Fruit fly (Drosophila melanogaster) whole organism, embryonic: ENCODE data around the gene CG5641.

Experiments
- Abd-B ChIP-seq: fragments of 200-800 bp; sonication (Bioruptor generic); optimal IDR thresholded peaks from 2 replicates; lab custom pipeline; 2018; ENCODE audit warnings: missing biosample characterization, mild to moderate bottlenecking, missing genetic modification characterization, moderate library complexity
- BEAF-32 ChIP-seq: fragments of 200-800 bp; sonication (Bioruptor generic); optimal IDR thresholded peaks from 3 replicates; lab custom pipeline; 2017; ENCODE audit warnings: missing biosample characterization, missing genetic modification characterization, mild to moderate bottlenecking, moderate library complexity, missing genetic modification reagents
- CG10321 ChIP-seq: fragments of 200-800 bp; sonication (Bioruptor generic); IDR thresholded peaks from 2 replicates; pipeline ENCODE4 v1.3.6; 2022; ENCODE audit warnings: missing biosample characterization, missing genetic modification characterization
- CG10462 ChIP-seq: fragments of 200-800 bp; sonication (Bioruptor generic); optimal IDR thresholded peaks from 2 replicates; lab custom pipeline; 2016; ENCODE audit warnings: missing biosample characterization, missing genetic modification characterization
- CG10543 ChIP-seq: fragments of 200-800 bp; sonication (Bioruptor generic); optimal IDR thresholded peaks from 3 replicates; lab custom pipeline; 2017; ENCODE audit warnings: missing biosample characterization, mild to moderate bottlenecking, missing genetic modification characterization, moderate library complexity
- CG10565 ChIP-seq: fragments of 200-800 bp; sonication (Bioruptor generic); optimal IDR thresholded peaks from 3 replicates; lab custom pipeline; 2016; ENCODE audit warnings: missing biosample characterization, mild to moderate bottlenecking, missing genetic modification characterization
- CG12299 ChIP-seq: fragments of 200-800 bp; sonication (Bioruptor generic); optimal IDR thresholded peaks from 2 replicates; lab custom pipeline; 2018; ENCODE audit warnings: missing biosample characterization, mild to moderate bottlenecking, missing genetic modification characterization
- CG1233 ChIP-seq: fragments of 200-800 bp; sonication (Bioruptor generic); optimal IDR thresholded peaks from 4 replicates; lab custom pipeline; 2018; ENCODE audit warnings: missing biosample characterization, mild to moderate bottlenecking, missing genetic modification characterization
- CG12659 ChIP-seq: fragments of 200-800 bp; sonication (Bioruptor generic); optimal IDR thresholded peaks from 3 replicates; lab custom pipeline; 2017; ENCODE audit warnings: mild to moderate bottlenecking, missing biosample characterization, missing genetic modification reagents, missing genetic modification characterization
- CG14710 ChIP-seq: fragments of 200-800 bp; sonication (Bioruptor generic); optimal IDR thresholded peaks from 3 replicates; lab custom pipeline; 2019; ENCODE audit warnings: missing biosample characterization, mild to moderate bottlenecking, missing genetic modification characterization, moderate library complexity
- CG14860 ChIP-seq: fragments of 200-800 bp; sonication (Bioruptor generic); IDR thresholded peaks from 3 replicates; pipeline ENCODE4 v1.3.6; 2022; ENCODE audit warnings: missing biosample characterization, missing genetic modification characterization; ENCODE audit not compliant: partially characterized antibody
- CG1602 ChIP-seq: fragments of 200-800 bp; sonication (Bioruptor generic); optimal IDR thresholded peaks from 3 replicates; lab custom pipeline; 2016; ENCODE audit warnings: missing biosample characterization, missing genetic modification characterization
- CG1603 ChIP-seq: fragments of 200-800 bp; sonication (Bioruptor generic); optimal IDR thresholded peaks from 2 replicates; lab custom pipeline; 2019; ENCODE audit warnings: missing biosample characterization, mild to moderate bottlenecking, missing genetic modification characterization, moderate library complexity
- CG17361 ChIP-seq: fragments of 200-800 bp; sonication (Bioruptor generic); IDR thresholded peaks from 3 replicates; pipeline ENCODE4 v1.3.6; 2022; ENCODE audit warnings: missing biosample characterization, missing genetic modification characterization
- CG2712 ChIP-seq: fragments of 200-800 bp; optimal IDR thresholded peaks from 3 replicates; lab custom pipeline; 2019; ENCODE audit warnings: missing biosample characterization, mild to moderate bottlenecking, missing genetic modification characterization, moderate library complexity
- CG31224 ChIP-seq: fragments of 200-800 bp; sonication (Bioruptor generic); IDR thresholded peaks from 2 replicates; pipeline ENCODE4 v1.3.6; 2022; ENCODE audit warnings: missing biosample characterization, missing genetic modification characterization
- CG5953 ChIP-seq: fragments of 200-800 bp; sonication (Bioruptor generic); IDR thresholded peaks from 2 replicates; pipeline ENCODE4 v1.3.6; 2022; ENCODE audit warnings: missing biosample characterization, missing genetic modification characterization
- CG7839 ChIP-seq: fragments of 200-800 bp; sonication (Bioruptor generic); optimal IDR thresholded peaks from 3 replicates; lab custom pipeline; 2018; ENCODE audit warnings: missing biosample characterization, mild to moderate bottlenecking, missing genetic modification characterization, moderate library complexity
- CG8281 ChIP-seq: fragments of 200-800 bp; sonication (Bioruptor generic); optimal IDR thresholded peaks from 2 replicates; lab custom pipeline; 2018; ENCODE audit warnings: missing biosample characterization, mild to moderate bottlenecking, missing genetic modification characterization, moderate library complexity
- CG8290 ChIP-seq, 3 experiments: fragments of 200-800 bp; sonication (Bioruptor generic); optimal IDR thresholded peaks; 2 replicates each; lab custom pipeline; 2016 to 2019; ENCODE audit warnings: missing biosample characterization in 3 of 3, missing genetic modification characterization in 3 of 3, mild to moderate bottlenecking in 2 of 3, moderate library complexity in 1 of 3
- CG8478 ChIP-seq: fragments of >200 bp; optimal IDR thresholded peaks from 2 replicates; lab custom pipeline; 2018
- CG8924 ChIP-seq: fragments of 200-800 bp; optimal IDR thresholded peaks from 3 replicates; lab custom pipeline; 2019; ENCODE audit warnings: missing biosample characterization, mild to moderate bottlenecking, missing genetic modification characterization, moderate library complexity
- CG9797 ChIP-seq: fragments of 200-800 bp; sonication (Bioruptor generic); optimal IDR thresholded peaks from 3 replicates; lab custom pipeline; 2018; ENCODE audit warnings: missing biosample characterization, mild to moderate bottlenecking, missing genetic modification characterization
- CHES-1-like ChIP-seq: fragments of 200-800 bp; sonication (Bioruptor generic); optimal IDR thresholded peaks from 2 replicates; lab custom pipeline; 2016; ENCODE audit warnings: missing biosample characterization, missing genetic modification characterization
- CoRest ChIP-seq: fragments of 200-800 bp; sonication (Bioruptor generic); optimal IDR thresholded peaks from 3 replicates; lab custom pipeline; 2018; ENCODE audit warnings: missing biosample characterization, mild to moderate bottlenecking, missing genetic modification characterization, moderate library complexity
- Doc3 ChIP-seq: fragments of 200-800 bp; sonication (Bioruptor generic); IDR thresholded peaks from 3 replicates; pipeline ENCODE4 v1.3.6; 2022; ENCODE audit warnings: missing biosample characterization, missing genetic modification characterization; ENCODE audit not compliant: partially characterized antibody
- Ets97D ChIP-seq: fragments of 200-800 bp; sonication (Bioruptor generic); optimal IDR thresholded peaks from 3 replicates; lab custom pipeline; 2016; ENCODE audit warnings: missing biosample characterization, missing genetic modification characterization
- HLH3B ChIP-seq: fragments of 200-800 bp; sonication (Bioruptor generic); IDR thresholded peaks from 2 replicates; pipeline ENCODE4 v1.3.6; 2022; ENCODE audit warnings: missing biosample characterization, missing genetic modification characterization
- Hr78 ChIP-seq, 2 experiments: fragments of 200-800 bp in 1 of 2; fragments of >200 bp in 1 of 2; sonication (Bioruptor generic) in 1 of 2; optimal IDR thresholded peaks; 2 replicates each; lab custom pipeline; 2017 to 2019; ENCODE audit warnings: missing biosample characterization in 2 of 2, missing genetic modification characterization in 2 of 2, mild to moderate bottlenecking in 1 of 2, moderate library complexity in 1 of 2
- MBD-R2 ChIP-seq: fragments of 200-800 bp; sonication (Bioruptor generic); IDR thresholded peaks from 2 replicates; pipeline ENCODE4 v1.3.6; 2022; ENCODE audit warnings: missing biosample characterization, missing genetic modification characterization
- MESR4 ChIP-seq: fragments of 200-800 bp; sonication (Bioruptor generic); optimal IDR thresholded peaks from 2 replicates; lab custom pipeline; 2018; ENCODE audit warnings: missing biosample characterization, mild to moderate bottlenecking, missing genetic modification characterization, moderate library complexity
- Myb ChIP-seq: fragments of 200-800 bp; sonication (Bioruptor generic); optimal IDR thresholded peaks from 2 replicates; lab custom pipeline; 2016; ENCODE audit warnings: missing biosample characterization, missing genetic modification characterization
- NfI ChIP-seq: fragments of 200-800 bp; sonication (Bioruptor generic); optimal IDR thresholded peaks from 3 replicates; lab custom pipeline; 2018; ENCODE audit warnings: missing biosample characterization, mild to moderate bottlenecking, missing genetic modification characterization, moderate library complexity
- Opbp ChIP-seq: fragments of 200-800 bp; sonication (Bioruptor generic); IDR thresholded peaks from 3 replicates; pipeline ENCODE4 v1.3.6; 2022; ENCODE audit warnings: missing biosample characterization, missing genetic modification characterization; ENCODE audit not compliant: partially characterized antibody
- PHDP ChIP-seq: fragments of 200-800 bp; sonication (Bioruptor generic); optimal IDR thresholded peaks from 3 replicates; lab custom pipeline; 2018; ENCODE audit warnings: missing biosample characterization, mild to moderate bottlenecking, missing genetic modification characterization, moderate library complexity
- Ptx1 ChIP-seq: fragments of 200-800 bp; sonication (Bioruptor generic); IDR thresholded peaks from 2 replicates; pipeline ENCODE4 v1.3.6; 2022; ENCODE audit warnings: missing biosample characterization, missing genetic modification characterization
- Spps ChIP-seq: fragments of 200-800 bp; sonication (Bioruptor generic); optimal IDR thresholded peaks from 2 replicates; lab custom pipeline; 2018; ENCODE audit warnings: missing biosample characterization, mild to moderate bottlenecking, missing genetic modification characterization
- Stat92E ChIP-seq, 3 experiments: fragments of >200 bp in 2 of 3; fragments of 200-800 bp in 1 of 3; sonication (Bioruptor generic) in 1 of 3; optimal IDR thresholded peaks; 2 replicates each; lab custom pipeline; 2017 to 2019; ENCODE audit warnings: missing biosample characterization in 3 of 3, missing genetic modification characterization in 3 of 3, mild to moderate bottlenecking in 1 of 3, moderate library complexity in 1 of 3
- TFAM ChIP-seq: fragments of 200-800 bp; sonication (Bioruptor generic); optimal IDR thresholded peaks from 2 replicates; lab custom pipeline; 2017; ENCODE audit warnings: missing biosample characterization, missing genetic modification characterization, inconsistent platforms
- h ChIP-seq: fragments of >200 bp; optimal IDR thresholded peaks from 2 replicates; lab custom pipeline; 2017
- her ChIP-seq: fragments of 200-800 bp; sonication (Bioruptor generic); optimal IDR thresholded peaks from 2 replicates; lab custom pipeline; 2016; ENCODE audit warnings: missing biosample characterization, missing genetic modification characterization
- hkb ChIP-seq, 2 experiments: fragments of 200-800 bp in 1 of 2; fragments of >200 bp in 1 of 2; sonication (Bioruptor generic) in 1 of 2; IDR thresholded peaks in 1 of 2; optimal IDR thresholded peaks in 1 of 2; 2 replicates each; pipeline versions ENCODE4 v1.3.6 to Lab custom; 2017 to 2022; ENCODE audit warnings: missing biosample characterization in 1 of 2, missing genetic modification characterization in 1 of 2
- nerfin-1 ChIP-seq: fragments of 200-800 bp; sonication (Bioruptor generic); optimal IDR thresholded peaks from 3 replicates; lab custom pipeline; 2019; ENCODE audit warnings: missing biosample characterization, mild to moderate bottlenecking, missing genetic modification characterization, moderate library complexity
- org-1 ChIP-seq: fragments of 200-800 bp; sonication (Bioruptor generic); optimal IDR thresholded peaks from 2 replicates; lab custom pipeline; 2017; ENCODE audit warnings: missing biosample characterization, missing genetic modification characterization
- row ChIP-seq: fragments of 200-800 bp; sonication (Bioruptor generic); IDR thresholded peaks from 3 replicates; pipeline ENCODE4 v1.3.6; 2022; ENCODE audit warnings: missing biosample characterization, missing genetic modification characterization
- run ChIP-seq: fragments of 200-800 bp; sonication (Bioruptor generic); optimal IDR thresholded peaks from 3 replicates; lab custom pipeline; 2018; ENCODE audit warnings: missing biosample characterization, mild to moderate bottlenecking, missing genetic modification characterization
- schlank ChIP-seq: fragments of 200-800 bp; sonication (Bioruptor generic); optimal IDR thresholded peaks from 2 replicates; lab custom pipeline; 2018; ENCODE audit warnings: missing biosample characterization, mild to moderate bottlenecking, missing genetic modification characterization
- trem ChIP-seq: fragments of 200-800 bp; optimal IDR thresholded peaks from 3 replicates; lab custom pipeline; 2019; ENCODE audit warnings: missing biosample characterization, mild to moderate bottlenecking, missing genetic modification characterization, moderate library complexity
- zfh1 ChIP-seq: fragments of 200-800 bp; sonication (Bioruptor generic); IDR thresholded peaks from 3 replicates; pipeline ENCODE4 v1.3.6; 2022; ENCODE audit warnings: missing biosample characterization, missing genetic modification characterization

The CG5641 gene

dm6 chr3R:12429120-12429610, at the start of gene CG5641, which contains the start of gene CG5245:
CG5641 (minus strand) TSS chr3R:12429282.
CG5245 (plus strand) TSS chr3R:12429560.
- TF ChIP-seq CG1603 (tag; lab: Kevin White, UChicago) = peak; percentile 11
- TF ChIP-seq CG1602 (GFP tag; lab: Kevin White, UChicago) = no peak
- TF ChIP-seq CG8281 (tag; lab: Kevin White, UChicago) = no peak
- peak; percentile 22 for TF ChIP-seq CG12659 (GFP tag; lab: Kevin White, UChicago)
- TF ChIP-seq CG10543 (GFP tag; lab: Kevin White, UChicago) = no peak
- TF ChIP-seq Doc3 (GFP tag; lab: Robert Waterston, UW) = no peak
- no peak for TF ChIP-seq Spps (tag; lab: Kevin White, UChicago)
- TF ChIP-seq TFAM (GFP tag; lab: Kevin White, UChicago) = no peak
- TF ChIP-seq hkb (optimal IDR thresholded peaks at IDR 0.05; lab: Kevin White, UChicago) = peak; percentile 26
- TF ChIP-seq hkb (GFP tag; IDR thresholded peaks at IDR 0.05; lab: Robert Waterston, UW) = no peak
- TF ChIP-seq Opbp = 0 out of 3 replicates have a peak, but pooled peaks have one; percentile 12
- TF ChIP-seq CG5953 = no peak
- TF ChIP-seq PHDP (tag; lab: Kevin White, UChicago) = no peak
- no peak for TF ChIP-seq CG12299 (tag; lab: Kevin White, UChicago)
- TF ChIP-seq MESR4 = peak; percentile 47
- TF ChIP-seq CG1233 (GFP tag; lab: Kevin White, UChicago) = no peak
- TF ChIP-seq CHES-1-like (GFP tag; lab: Kevin White, UChicago) = no peak
- TF ChIP-seq BEAF-32 (GFP tag; lab: Kevin White, UChicago) = peak; percentile 30
- TF ChIP-seq MBD-R2 (GFP tag; lab: Robert Waterston, UW) = peak; percentile 70
- TF ChIP-seq Abd-B (GFP tag; lab: Kevin White, UChicago) = no peak
- TF ChIP-seq Hr78 (GFP tag; optimal IDR thresholded peaks at IDR 0.05; lab: Kevin White, UChicago) = no peak
- TF ChIP-seq CG8478 = no peak
- TF ChIP-seq HLH3B (GFP tag; lab: Robert Waterston, UW) = no peak
- peak; percentile 51 for TF ChIP-seq trem (tag; lab: Kevin White, UChicago)
- TF ChIP-seq CG31224 (GFP tag; lab: Robert Waterston, UW) = no peak
- TF ChIP-seq org-1 (GFP tag; lab: Kevin White, UChicago) = no peak
- 0 out of 3 replicates have a peak, but pooled peaks have one; percentile 10 for TF ChIP-seq zfh1 (GFP tag; lab: Robert Waterston, UW)
- TF ChIP-seq CG17361 (GFP tag; lab: Robert Waterston, UW) = no peak
- no peak for TF ChIP-seq CG8290 (GFP tag; optimal IDR thresholded peaks at IDR 0.05; lab: Kevin White, UChicago)
- no peak for TF ChIP-seq CG8290 (tag; optimal IDR thresholded peaks at IDR 0.05; lab: Kevin White, UChicago)
- no peak for TF ChIP-seq CG7839 (tag; lab: Kevin White, UChicago)
- TF ChIP-seq CG10321 (GFP tag; lab: Robert Waterston, UW) = no peak
- TF ChIP-seq CoRest = peak; percentile 12
- no peak for TF ChIP-seq CG8924
- no peak for TF ChIP-seq her (GFP tag; lab: Kevin White, UChicago)
- TF ChIP-seq NfI (GFP tag; lab: Kevin White, UChicago) = no peak
- TF ChIP-seq CG2712 (tag; lab: Kevin White, UChicago) = no peak
- TF ChIP-seq Stat92E (GFP tag; optimal IDR thresholded peaks at IDR 0.05; lab: Kevin White, UChicago) = peak in 1 of 3 experiments; percentile 5
- TF ChIP-seq nerfin-1 = peak; percentile 58
- TF ChIP-seq CG14710 (tag; lab: Kevin White, UChicago) = peak; percentile 27
- TF ChIP-seq schlank = no peak
- TF ChIP-seq CG14860 (GFP tag; lab: Robert Waterston, UW) = no peak
- no peak for TF ChIP-seq Ptx1 (GFP tag; lab: Robert Waterston, UW)
- no peak for TF ChIP-seq CG10565
- no peak for TF ChIP-seq CG10462 (GFP tag; lab: Kevin White, UChicago)
- TF ChIP-seq Myb (GFP tag; lab: Kevin White, UChicago) = peak; percentile 31
- peak; percentile 23 for TF ChIP-seq Ets97D (GFP tag; lab: Kevin White, UChicago)
- TF ChIP-seq run (tag; lab: Kevin White, UChicago) = no peak
- TF ChIP-seq CG9797 (GFP tag; lab: Kevin White, UChicago) = peak; percentile 69
- peak; percentile 40; the same call in 2 of the 3 replicates for TF ChIP-seq row (GFP tag; lab: Robert Waterston, UW)
- TF ChIP-seq h = no peak
